Worm (Caenorhabditis elegans): ENCODE measurements around the gene sel-11.
A peak's percentile ranks its signal among the peaks of the same experiment; 100 is the strongest.

Gene sel-11

ce11 chrV:11802508-11802907, 35.4 kb downstream of the sel-11 start (continued):
- TF ChIP-seq nhr-41 (GFP tag; IDR thresholded peaks at IDR 0.05) (no peak), dmd-6 (GFP tag; IDR thresholded peaks at IDR 0.05) (peak; percentile 87), unc-130 (GFP tag; optimal IDR thresholded peaks at IDR 0.05) (no peak), lsy-2 (tag; optimal IDR thresholded peaks at IDR 0.05) (peak in 1 of 2 experiments; percentile 73), lin-1 (GFP tag; IDR thresholded peaks at IDR 0.05) (no peak), lin-38 (GFP tag; IDR thresholded peaks at IDR 0.05) (no peak), F44E2.7 (GFP tag; IDR thresholded peaks at IDR 0.05) (no peak), ceh-62 (tag; optimal IDR thresholded peaks at IDR 0.05) (no peak), ama-1 (optimal IDR thresholded peaks at IDR 0.05) (no peak), skn-1 (tag; optimal IDR thresholded peaks at IDR 0.05) (no peak), zip-11 (GFP tag; IDR thresholded peaks at IDR 0.05) (no peak), saeg-2 (GFP tag; IDR thresholded peaks at IDR 0.05) (0 out of 2 replicates have a peak, but pooled peaks have one; percentile 24), mes-2 (tag; optimal IDR thresholded peaks at IDR 0.05; ENCODE audit: poor library complexity, severe bottlenecking) (no peak), nhr-42 (GFP tag; IDR thresholded peaks at IDR 0.05) (no peak), dpl-1 (GFP tag; optimal IDR thresholded peaks at IDR 0.05) (no peak), T26A8.4 (GFP tag; IDR thresholded peaks at IDR 0.05) (peak; percentile 34; the same call in 1 of the 2 replicates), attf-4 (tag; optimal IDR thresholded peaks at IDR 0.05) (no peak), F26F4.8 (GFP tag; conservative IDR thresholded peaks at IDR 0.05) (no peak), tra-1 (GFP tag; IDR thresholded peaks at IDR 0.05) (peak; percentile 61; the same call in 1 of the 2 replicates), nhr-11 (tag; optimal IDR thresholded peaks at IDR 0.05) (no peak), dmd-8 (GFP tag; IDR thresholded peaks at IDR 0.05) (no peak), unc-62 (GFP tag; optimal IDR thresholded peaks at IDR 0.05 in 1 of 2) (peak in 1 of 2 experiments; percentile 95), unc-62 (tag; optimal IDR thresholded peaks at IDR 0.05) (no peak), Y5F2A.4 (GFP tag; optimal IDR thresholded peaks at IDR 0.05) (no peak), daf-12 (tag; optimal IDR thresholded peaks at IDR 0.05) (no peak), lin-29 (GFP tag; IDR thresholded peaks at IDR 0.05) (no peak), spr-3 (GFP tag; optimal IDR thresholded peaks at IDR 0.05) (no peak), mxl-2 (GFP tag; conservative IDR thresholded peaks at IDR 0.05) (no peak), zfp-3 (GFP tag; conservative IDR thresholded peaks at IDR 0.05) (no peak), T20F7.1 (GFP tag; optimal IDR thresholded peaks at IDR 0.05) (no peak), php-3 (GFP tag; IDR thresholded peaks at IDR 0.05) (no peak; the same call in 1 of the 2 replicates), Y48G9A.11 (GFP tag; IDR thresholded peaks at IDR 0.05) (no peak), Y75B8A.6 (GFP tag; IDR thresholded peaks at IDR 0.05) (no peak), Y105C5A.15 (GFP tag; IDR thresholded peaks at IDR 0.05) (no peak), ceh-82 (tag; optimal IDR thresholded peaks at IDR 0.05) (no peak), nhr-48 (tag; optimal IDR thresholded peaks at IDR 0.05) (peak; percentile 98), snpc-4 (tag; optimal IDR thresholded peaks at IDR 0.05) (no peak), mdt-29 (GFP tag; IDR thresholded peaks at IDR 0.05) (no peak), hlh-11 (tag; optimal IDR thresholded peaks at IDR 0.05) (peak; percentile 89), ztf-11 (tag; optimal IDR thresholded peaks at IDR 0.05) (no peak), lim-7 (GFP tag; IDR thresholded peaks at IDR 0.05) (no peak), set-16 (GFP tag; IDR thresholded peaks at IDR 0.05) (no peak), lin-39 (tag; optimal IDR thresholded peaks at IDR 0.05) (no peak), ces-1 (GFP tag; optimal IDR thresholded peaks at IDR 0.05) (no peak), nhr-76 (tag; optimal IDR thresholded peaks at IDR 0.05) (no peak), fos-1 (tag; optimal IDR thresholded peaks at IDR 0.05) (no peak), mep-1 (tag; optimal IDR thresholded peaks at IDR 0.05) (peak; percentile 48), egl-27 (tag; optimal IDR thresholded peaks at IDR 0.05) (no peak), madf-5 (GFP tag; IDR thresholded peaks at IDR 0.05) (no peak), jun-1 (tag; optimal IDR thresholded peaks at IDR 0.05) (no peak)

Measured in whole organism, L4 larva.